Fruit fly (Drosophila melanogaster) whole organism, embryonic: Measurements from ENCODE around the gene FRG1.

Experiments used
- Adf1 ChIP-seq: fragments of 200-800 bp; sonication (Bioruptor generic); IDR thresholded peaks from 2 replicates; pipeline ENCODE4 v1.3.6; 2022; ENCODE audit warnings: missing biosample characterization, missing genetic modification characterization
- Aef1 ChIP-seq: fragments of 200-800 bp; sonication (Bioruptor generic); IDR thresholded peaks from 3 replicates; pipeline ENCODE4 v1.3.6; 2022; ENCODE audit warnings: missing biosample characterization, missing genetic modification characterization
- Atf-2 ChIP-seq: fragments of 200-800 bp; sonication (Bioruptor generic); optimal IDR thresholded peaks from 2 replicates; lab custom pipeline; 2016; ENCODE audit warnings: missing biosample characterization, missing genetic modification characterization
- Atf3 ChIP-seq: fragments of 200-800 bp; sonication (Bioruptor generic); optimal IDR thresholded peaks from 3 replicates; lab custom pipeline; 2016; ENCODE audit warnings: missing biosample characterization, missing genetic modification characterization
- CG1024 ChIP-seq: fragments of 200-800 bp; sonication (Bioruptor generic); IDR thresholded peaks from 2 replicates; pipeline ENCODE4 v1.3.6; 2022; ENCODE audit warnings: missing biosample characterization, missing genetic modification characterization
- CG10274 ChIP-seq: fragments of 200-800 bp; sonication (Bioruptor generic); optimal IDR thresholded peaks from 3 replicates; lab custom pipeline; 2017; ENCODE audit warnings: missing biosample characterization, mild to moderate bottlenecking, missing genetic modification characterization
- CG10462 ChIP-seq: fragments of 200-800 bp; sonication (Bioruptor generic); optimal IDR thresholded peaks from 2 replicates; lab custom pipeline; 2016; ENCODE audit warnings: missing biosample characterization, missing genetic modification characterization
- CG10565 ChIP-seq: fragments of 200-800 bp; sonication (Bioruptor generic); optimal IDR thresholded peaks from 3 replicates; lab custom pipeline; 2016; ENCODE audit warnings: missing biosample characterization, mild to moderate bottlenecking, missing genetic modification characterization
- CG12299 ChIP-seq: fragments of 200-800 bp; sonication (Bioruptor generic); optimal IDR thresholded peaks from 2 replicates; lab custom pipeline; 2018; ENCODE audit warnings: missing biosample characterization, mild to moderate bottlenecking, missing genetic modification characterization
- CG13287 ChIP-seq: fragments of 200-800 bp; sonication (Bioruptor generic); IDR thresholded peaks from 2 replicates; pipeline ENCODE4 v1.3.6; 2022; ENCODE audit warnings: missing biosample characterization, missing genetic modification characterization; ENCODE audit not compliant: partially characterized antibody
- CG15601 ChIP-seq: fragments of 200-800 bp; sonication (Bioruptor generic); optimal IDR thresholded peaks from 3 replicates; lab custom pipeline; 2019; ENCODE audit warnings: missing biosample characterization, mild to moderate bottlenecking, missing genetic modification characterization, moderate library complexity
- CG1602 ChIP-seq: fragments of 200-800 bp; sonication (Bioruptor generic); optimal IDR thresholded peaks from 3 replicates; lab custom pipeline; 2016; ENCODE audit warnings: missing biosample characterization, missing genetic modification characterization
- CG17912 ChIP-seq: fragments of 200-800 bp; sonication (Bioruptor generic); optimal IDR thresholded peaks from 2 replicates; lab custom pipeline; 2018; ENCODE audit warnings: missing biosample characterization, mild to moderate bottlenecking, missing genetic modification characterization
- CG18262 ChIP-seq: fragments of 200-800 bp; optimal IDR thresholded peaks from 3 replicates; lab custom pipeline; 2019; ENCODE audit warnings: missing biosample characterization, mild to moderate bottlenecking, missing genetic modification characterization, moderate library complexity
- CG2202 ChIP-seq: fragments of 200-800 bp; sonication (Bioruptor generic); optimal IDR thresholded peaks from 2 replicates; lab custom pipeline; 2018; ENCODE audit warnings: missing biosample characterization, mild to moderate bottlenecking, missing genetic modification characterization
- CG4424 ChIP-seq: fragments of 200-800 bp; sonication (Bioruptor generic); optimal IDR thresholded peaks from 3 replicates; lab custom pipeline; 2016; ENCODE audit warnings: missing biosample characterization, missing genetic modification characterization
- CG6254 ChIP-seq: fragments of 200-800 bp; sonication (Bioruptor generic); optimal IDR thresholded peaks from 3 replicates; lab custom pipeline; 2017; ENCODE audit warnings: mild to moderate bottlenecking, missing biosample characterization, missing genetic modification reagents, missing genetic modification characterization
- CG7357 ChIP-seq: fragments of 200-800 bp; sonication (Bioruptor generic); IDR thresholded peaks from 3 replicates; pipeline ENCODE4 v1.3.6; 2022; ENCODE audit warnings: missing biosample characterization, missing genetic modification characterization
- CG7745 ChIP-seq: fragments of 200-800 bp; sonication (Bioruptor generic); optimal IDR thresholded peaks from 2 replicates; lab custom pipeline; 2018; ENCODE audit warnings: missing biosample characterization, mild to moderate bottlenecking, missing genetic modification characterization, moderate library complexity
- CG7928 ChIP-seq: fragments of 200-800 bp; sonication (Bioruptor generic); optimal IDR thresholded peaks from 2 replicates; lab custom pipeline; 2017; ENCODE audit warnings: missing biosample characterization, mild to moderate bottlenecking, missing genetic modification characterization
- CG7963 ChIP-seq: fragments of 200-800 bp; sonication (Bioruptor generic); IDR thresholded peaks from 3 replicates; pipeline ENCODE4 v1.3.6; 2022; ENCODE audit warnings: missing biosample characterization, missing genetic modification characterization; ENCODE audit not compliant: partially characterized antibody
- CG7987 ChIP-seq: fragments of 200-800 bp; sonication (Bioruptor generic); optimal IDR thresholded peaks from 2 replicates; lab custom pipeline; 2018; ENCODE audit warnings: missing biosample characterization, mild to moderate bottlenecking, missing genetic modification characterization, moderate library complexity
- CG8089 ChIP-seq: fragments of 200-800 bp; sonication (Bioruptor generic); optimal IDR thresholded peaks from 3 replicates; lab custom pipeline; 2016; ENCODE audit warnings: missing biosample characterization, missing genetic modification characterization
- CG9727 ChIP-seq: fragments of 200-800 bp; sonication (Bioruptor generic); optimal IDR thresholded peaks from 3 replicates; lab custom pipeline; 2017; ENCODE audit warnings: missing biosample characterization, mild to moderate bottlenecking, missing genetic modification characterization
- CHES-1-like ChIP-seq: fragments of 200-800 bp; sonication (Bioruptor generic); optimal IDR thresholded peaks from 2 replicates; lab custom pipeline; 2016; ENCODE audit warnings: missing biosample characterization, missing genetic modification characterization
- Chrac-16 ChIP-seq: fragments of 200-800 bp; sonication (Bioruptor generic); optimal IDR thresholded peaks from 3 replicates; lab custom pipeline; 2016; ENCODE audit warnings: missing biosample characterization, missing genetic modification characterization
- CkIIα-i1 ChIP-seq: fragments of 200-800 bp; sonication (Bioruptor generic); IDR thresholded peaks from 2 replicates; pipeline ENCODE4 v1.3.6; 2022; ENCODE audit warnings: missing biosample characterization, missing genetic modification characterization
- D19A ChIP-seq: fragments of 200-800 bp; optimal IDR thresholded peaks from 3 replicates; lab custom pipeline; 2019; ENCODE audit warnings: missing biosample characterization, mild to moderate bottlenecking, missing genetic modification characterization, moderate library complexity
- Dref ChIP-seq: fragments of 200-800 bp; sonication (Bioruptor generic); IDR thresholded peaks from 2 replicates; pipeline ENCODE4 v1.3.6; 2022; ENCODE audit warnings: missing biosample characterization, missing genetic modification characterization
- Ets65A ChIP-seq: fragments of 200-800 bp; sonication (Bioruptor generic); peaks from one replicate; lab custom pipeline; 2016; ENCODE audit warnings: missing biosample characterization, missing genetic modification characterization
- Pdp1 ChIP-seq, 2 experiments: fragments of 200-800 bp; sonication (Bioruptor generic); optimal IDR thresholded peaks; 3 replicates each; lab custom pipeline; 2016; ENCODE audit warnings: missing biosample characterization in 2 of 2, missing genetic modification characterization in 2 of 2, mild to moderate bottlenecking in 1 of 2, moderate library complexity in 1 of 2
- YL-1 ChIP-seq: fragments of 200-800 bp; sonication (Bioruptor generic); optimal IDR thresholded peaks from 3 replicates; lab custom pipeline; 2017; ENCODE audit warnings: missing biosample characterization, mild to moderate bottlenecking, missing genetic modification characterization
- bowl ChIP-seq: fragments of 200-800 bp; sonication (Bioruptor generic); IDR thresholded peaks from 2 replicates; pipeline ENCODE4 v1.3.6; 2022; ENCODE audit warnings: missing biosample characterization, missing genetic modification characterization
- chif ChIP-seq, 2 experiments: fragments of 200-800 bp; sonication (Bioruptor generic); optimal IDR thresholded peaks; 3 replicates each; lab custom pipeline; 2016; ENCODE audit warnings: missing biosample characterization in 2 of 2, missing genetic modification characterization in 2 of 2
- dan ChIP-seq: fragments of 200-800 bp; sonication (Bioruptor generic); IDR thresholded peaks from 2 replicates; pipeline ENCODE4 v1.3.6; 2022; ENCODE audit warnings: missing biosample characterization, missing genetic modification characterization
- dm ChIP-seq: fragments of 200-800 bp; sonication (Bioruptor generic); optimal IDR thresholded peaks from 3 replicates; lab custom pipeline; 2016; ENCODE audit warnings: missing biosample characterization, missing genetic modification characterization
- ems ChIP-seq: fragments of 200-800 bp; sonication (Bioruptor generic); optimal IDR thresholded peaks from 3 replicates; lab custom pipeline; 2016; ENCODE audit warnings: missing biosample characterization, missing genetic modification characterization
- fd3F ChIP-seq: fragments of 200-800 bp; sonication (Bioruptor generic); optimal IDR thresholded peaks from 2 replicates; lab custom pipeline; 2018; ENCODE audit warnings: missing biosample characterization, mild to moderate bottlenecking, missing genetic modification characterization, moderate library complexity
- gem ChIP-seq: fragments of 200-800 bp; sonication (Bioruptor generic); optimal IDR thresholded peaks from 2 replicates; lab custom pipeline; 2019; ENCODE audit warnings: missing biosample characterization, mild to moderate bottlenecking, missing genetic modification characterization, moderate library complexity
- hb ChIP-seq: fragments of 200-800 bp; sonication (Bioruptor generic); IDR thresholded peaks from 3 replicates; pipeline ENCODE4 v1.3.6; 2022; ENCODE audit warnings: missing biosample characterization, missing genetic modification characterization; ENCODE audit not compliant: partially characterized antibody
- lilli ChIP-seq: fragments of 200-800 bp; sonication (Bioruptor generic); optimal IDR thresholded peaks from 3 replicates; lab custom pipeline; 2016; ENCODE audit warnings: missing biosample characterization, missing genetic modification characterization
- psq ChIP-seq: fragments of 200-800 bp; sonication (Bioruptor generic); optimal IDR thresholded peaks from 2 replicates; lab custom pipeline; 2017; ENCODE audit warnings: missing biosample characterization, missing genetic modification characterization
- repo ChIP-seq: fragments of 200-800 bp; sonication (Bioruptor generic); optimal IDR thresholded peaks from 2 replicates; lab custom pipeline; 2016; ENCODE audit warnings: missing biosample characterization, missing genetic modification characterization
- salm ChIP-seq: fragments of 200-800 bp; sonication (Bioruptor generic); optimal IDR thresholded peaks from 2 replicates; lab custom pipeline; 2018; ENCODE audit warnings: missing biosample characterization, mild to moderate bottlenecking, missing genetic modification characterization
- sc ChIP-seq, 3 experiments: fragments of >200 bp in 2 of 3; fragments of 200-800 bp in 1 of 3; sonication (Bioruptor generic) in 1 of 3; optimal IDR thresholded peaks; 2 replicates in 2 of 3; 3 replicates in 1 of 3; lab custom pipeline; 2017; ENCODE audit warnings: mild to moderate bottlenecking in 1 of 3, missing biosample characterization in 1 of 3, missing genetic modification characterization in 1 of 3, missing genetic modification reagents in 1 of 3
- sna ChIP-seq: fragments of 200-800 bp; sonication (Bioruptor generic); IDR thresholded peaks from 2 replicates; pipeline ENCODE4 v1.3.6; 2022; ENCODE audit warnings: missing biosample characterization, missing genetic modification characterization; ENCODE audit not compliant: partially characterized antibody
- tio ChIP-seq: fragments of 200-800 bp; sonication (Bioruptor generic); optimal IDR thresholded peaks from 2 replicates; lab custom pipeline; 2017; ENCODE audit warnings: missing biosample characterization, missing genetic modification characterization, inconsistent platforms
- ttk ChIP-seq: fragments of 200-800 bp; sonication (Bioruptor generic); IDR thresholded peaks from 2 replicates; pipeline ENCODE4 v2.1.2; 2022; ENCODE audit warnings: missing biosample characterization, missing genetic modification characterization
- tup ChIP-seq: fragments of 200-800 bp; sonication (Bioruptor generic); optimal IDR thresholded peaks from 2 replicates; lab custom pipeline; 2016; ENCODE audit warnings: missing biosample characterization, mild to moderate bottlenecking, missing genetic modification characterization, moderate library complexity

Gene FRG1

DNA sequence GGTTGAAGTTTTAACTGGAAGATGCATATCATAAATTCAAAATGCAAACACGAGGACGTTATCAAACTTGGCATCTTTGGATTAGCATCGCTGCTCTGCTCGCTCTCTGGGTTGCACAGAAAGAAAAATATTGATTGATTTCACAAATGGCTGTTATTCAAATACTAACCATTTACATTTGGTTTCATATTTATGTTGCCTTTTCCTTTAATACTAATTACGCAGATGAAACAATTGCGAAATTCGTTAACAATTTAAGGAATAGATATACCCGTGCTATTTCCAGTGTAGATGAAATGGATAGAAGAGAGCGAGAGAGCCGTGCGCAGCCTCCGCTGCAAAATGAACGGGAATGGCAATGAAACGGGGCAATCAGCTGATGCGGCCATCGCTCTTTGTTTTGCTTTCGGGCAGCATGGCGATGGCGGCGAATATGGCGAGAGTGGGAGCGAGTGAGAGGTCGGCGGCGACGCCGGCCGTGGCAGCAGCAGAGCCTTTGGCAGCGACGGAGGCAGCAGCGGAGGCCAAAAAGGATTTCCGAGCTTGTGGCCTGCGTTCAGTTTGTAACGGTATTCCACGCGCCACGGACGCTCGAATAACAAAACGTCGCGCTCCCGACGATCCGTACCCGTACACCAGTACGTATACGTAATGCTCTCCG lies 49.1 kb downstream of the FRG1 start, which contains the start of gene rdgC (continued):
- TF ChIP-seq CG8089 (GFP tag; lab: Kevin White, UChicago) (peak; percentile 94), Aef1 (GFP tag; lab: Robert Waterston, UW) (peak; percentile 96), fd3F (peak; percentile 93), tup (GFP tag; lab: Kevin White, UChicago) (peak; percentile 88), ttk (GFP tag; lab: Robert Waterston, UW) (peak; percentile 97), psq (GFP tag; lab: Kevin White, UChicago) (peak; percentile 78), dm (peak; percentile 86), lilli (peak; percentile 96), Dref (GFP tag; lab: Robert Waterston, UW) (0 out of 2 replicates have a peak, but pooled peaks have one; percentile 30), salm (tag; lab: Kevin White, UChicago) (peak; percentile 95), Ets65A (peak; percentile 99), bowl (GFP tag; lab: Robert Waterston, UW) (peak; percentile 91), CG17912 (GFP tag; lab: Kevin White, UChicago) (peak; percentile 83), CG7987 (peak; percentile 92), CG2202 (tag; lab: Kevin White, UChicago) (peak; percentile 33), CG4424 (GFP tag; lab: Kevin White, UChicago) (peak; percentile 94), CG10274 (peak; percentile 83), repo (GFP tag; lab: Kevin White, UChicago) (peak; percentile 95), CG7745 (tag; lab: Kevin White, UChicago) (no peak), CG6254 (GFP tag; lab: Kevin White, UChicago) (peak; percentile 85), CG7963 (no peak), CG7357 (GFP tag; lab: Robert Waterston, UW) (peak; percentile 87), CG10565 (GFP tag; lab: Kevin White, UChicago) (peak; percentile 68), CkIIα-i1 (GFP tag; lab: Robert Waterston, UW) (peak; percentile 93), CG10462 (GFP tag; lab: Kevin White, UChicago) (peak; percentile 88), CHES-1-like (GFP tag; lab: Kevin White, UChicago) (peak; percentile 94), ems (peak; percentile 94), CG1602 (GFP tag; lab: Kevin White, UChicago) (peak; percentile 90), Adf1 (GFP tag; lab: Robert Waterston, UW) (peak; percentile 99), D19A (tag; lab: Kevin White, UChicago) (peak; percentile 93), CG13287 (GFP tag; lab: Robert Waterston, UW) (peak; percentile 25; the same call in 1 of the 2 replicates), CG7928 (GFP tag; lab: Kevin White, UChicago) (peak; percentile 77), YL-1 (GFP tag; lab: Kevin White, UChicago) (peak; percentile 57), Atf-2 (GFP tag; lab: Kevin White, UChicago) (peak; percentile 91), sna (GFP tag; lab: Robert Waterston, UW) (no peak), CG12299 (peak; percentile 93), CG9727 (GFP tag; lab: Kevin White, UChicago) (peak; percentile 93), CG18262 (tag; lab: Kevin White, UChicago) (peak; percentile 92), tio (GFP tag; lab: Kevin White, UChicago) (peak; percentile 92), Chrac-16 (peak; percentile 90), dan (GFP tag; lab: Robert Waterston, UW) (no peak; the same call in 1 of the 2 replicates), Atf3 (GFP tag; lab: Kevin White, UChicago) (peak; percentile 89), CG1024 (peak; percentile 94), CG15601 (tag; lab: Kevin White, UChicago) (peak; percentile 85), chif (GFP tag; optimal IDR thresholded peaks at IDR 0.05; lab: Kevin White, UChicago) (peak; percentile 92 to 96), Pdp1 (GFP tag; optimal IDR thresholded peaks at IDR 0.05; lab: Kevin White, UChicago) (peak; percentile 92 to 96), sc (optimal IDR thresholded peaks at IDR 0.05; lab: Kevin White, UChicago) (no peak), sc (GFP tag; optimal IDR thresholded peaks at IDR 0.05; lab: Kevin White, UChicago) (peak; percentile 83), hb (GFP tag; lab: Robert Waterston, UW) (no peak), gem (tag; lab: Kevin White, UChicago) (peak; percentile 97)
